Worm (Caenorhabditis elegans) whole organism, late embryonic: ENCODE measurements around the gene srw-137.
"Not testable (repeated sequence)": the region's sequence is repeated elsewhere in the genome, so short reads cannot be mapped to it uniquely, and the experiment has no call there.

Experiments used
- F13H6.1 ChIP-seq: sonication (generic microtip); optimal IDR thresholded peaks from 2 replicates; lab custom pipeline; 2016; ENCODE audit warnings: missing genetic modification characterization, missing compliant biosample characterization
- K02D7.2 ChIP-seq: sonication (generic microtip); optimal IDR thresholded peaks from 2 replicates; lab custom pipeline; 2017; ENCODE audit warnings: mild to moderate bottlenecking, missing genetic modification characterization, missing compliant biosample characterization
- ahr-1 ChIP-seq: sonication (generic microtip); optimal IDR thresholded peaks from 2 replicates; lab custom pipeline; 2016; ENCODE audit warnings: missing genetic modification characterization, missing compliant biosample characterization
- ceh-14 ChIP-seq: sonication (generic microtip); optimal IDR thresholded peaks from 2 replicates; lab custom pipeline; 2016; ENCODE audit warnings: missing genotype, missing genetic modification characterization, missing compliant biosample characterization
- ceh-18 ChIP-seq: sonication (generic microtip); optimal IDR thresholded peaks from 2 replicates; lab custom pipeline; 2016; ENCODE audit warnings: missing genetic modification characterization, missing compliant biosample characterization
- ceh-19 ChIP-seq: fragments of 200-800 bp; sonication (Bioruptor generic); optimal IDR thresholded peaks from 2 replicates; lab custom pipeline; 2018; ENCODE audit warnings: mild to moderate bottlenecking, missing genetic modification characterization, missing compliant biosample characterization
- ceh-22 ChIP-seq: sonication (generic microtip); optimal IDR thresholded peaks from 2 replicates; lab custom pipeline; 2017; ENCODE audit warnings: missing biosample characterization, missing genetic modification characterization
- ceh-31 ChIP-seq: sonication (generic microtip); optimal IDR thresholded peaks from 2 replicates; lab custom pipeline; 2016; ENCODE audit warnings: missing genetic modification characterization, missing compliant biosample characterization
- ceh-34 ChIP-seq: sonication (generic microtip); optimal IDR thresholded peaks from 2 replicates; lab custom pipeline; 2016; ENCODE audit warnings: mild to moderate bottlenecking, missing genetic modification characterization, missing compliant biosample characterization
- ceh-48 ChIP-seq: sonication (generic microtip); optimal IDR thresholded peaks from 2 replicates; lab custom pipeline; 2016; ENCODE audit warnings: missing genetic modification characterization, inconsistent platforms, missing compliant biosample characterization
- ceh-6 ChIP-seq: fragments of 200-800 bp; sonication (Bioruptor generic); optimal IDR thresholded peaks from 2 replicates; lab custom pipeline; 2018; ENCODE audit warnings: mild to moderate bottlenecking, missing genetic modification characterization, missing compliant biosample characterization
- ceh-9 ChIP-seq: sonication (generic microtip); optimal IDR thresholded peaks from 2 replicates; lab custom pipeline; 2016; ENCODE audit warnings: mild to moderate bottlenecking, missing genetic modification characterization, inconsistent platforms, missing compliant biosample characterization
- dve-1 ChIP-seq: sonication (generic microtip); optimal IDR thresholded peaks from 2 replicates; lab custom pipeline; 2017; ENCODE audit warnings: antibody characterized with exemption, mild to moderate bottlenecking, missing genetic modification characterization, missing compliant biosample characterization
- elt-4 ChIP-seq: sonication (generic microtip); optimal IDR thresholded peaks from 2 replicates; lab custom pipeline; 2016; ENCODE audit warnings: missing genetic modification characterization, missing compliant biosample characterization
- fax-1 ChIP-seq: sonication (generic microtip); optimal IDR thresholded peaks from 2 replicates; lab custom pipeline; 2016; ENCODE audit warnings: missing genotype, missing genetic modification characterization, missing compliant biosample characterization
- fkh-10 ChIP-seq: fragments of 150-350 bp; optimal IDR thresholded peaks from 2 replicates; lab custom pipeline; 2014; ENCODE audit warnings: missing biosample characterization, missing genetic modification reagents, missing genetic modification characterization
- hlh-15 ChIP-seq: sonication (generic microtip); optimal IDR thresholded peaks from 2 replicates; lab custom pipeline; 2016; ENCODE audit warnings: missing genetic modification characterization, missing compliant biosample characterization
- hlh-8 ChIP-seq: sonication (generic microtip); optimal IDR thresholded peaks from 2 replicates; lab custom pipeline; 2016; ENCODE audit warnings: missing genotype, missing genetic modification characterization, missing compliant biosample characterization
- lim-6 ChIP-seq: sonication (generic microtip); optimal IDR thresholded peaks from 2 replicates; lab custom pipeline; 2016; ENCODE audit warnings: missing genetic modification characterization, missing compliant biosample characterization
- madf-2 ChIP-seq: sonication (generic microtip); optimal IDR thresholded peaks from 2 replicates; lab custom pipeline; 2017; ENCODE audit warnings: missing genetic modification characterization, missing compliant biosample characterization
- nhr-11 ChIP-seq: fragments of 150-350 bp; optimal IDR thresholded peaks from 2 replicates; lab custom pipeline; 2014; ENCODE audit warnings: missing biosample characterization, missing genetic modification characterization
- npax-4 ChIP-seq: sonication (generic microtip); optimal IDR thresholded peaks from 2 replicates; lab custom pipeline; 2016; ENCODE audit warnings: missing genetic modification characterization, missing compliant biosample characterization
- pag-3 ChIP-seq: sonication (generic microtip); optimal IDR thresholded peaks from 2 replicates; lab custom pipeline; 2016; ENCODE audit warnings: missing compliant biosample characterization, missing genetic modification characterization, borderline replicate concordance
- ref-2 ChIP-seq: sonication (generic microtip); optimal IDR thresholded peaks from 2 replicates; lab custom pipeline; 2016; ENCODE audit warnings: missing genetic modification characterization, missing compliant biosample characterization
- rnt-1 ChIP-seq: sonication (generic microtip); optimal IDR thresholded peaks from 2 replicates; lab custom pipeline; 2016; ENCODE audit warnings: missing genetic modification characterization, missing compliant biosample characterization
- sdc-2 ChIP-seq: sonication (generic microtip); optimal IDR thresholded peaks from 2 replicates; lab custom pipeline; 2016; ENCODE audit warnings: missing genotype, missing genetic modification characterization, missing compliant biosample characterization
- sox-2 ChIP-seq: fragments of 200-800 bp; sonication (Bioruptor generic); IDR thresholded peaks from 2 replicates; pipeline ENCODE4 v1.3.6; 2022; ENCODE audit warnings: missing genetic modification reagents, missing genetic modification characterization, missing compliant biosample characterization
- sox-4 ChIP-seq: sonication (generic microtip); optimal IDR thresholded peaks from 2 replicates; lab custom pipeline; 2017; ENCODE audit warnings: mild to moderate bottlenecking, missing genetic modification characterization, inconsistent platforms, missing compliant biosample characterization
- syd-9 ChIP-seq: sonication (generic microtip); optimal IDR thresholded peaks from 2 replicates; lab custom pipeline; 2016; ENCODE audit warnings: mild to moderate bottlenecking, missing genetic modification characterization, moderate library complexity, missing compliant biosample characterization
- tbx-2 ChIP-seq: sonication (generic microtip); optimal IDR thresholded peaks from 2 replicates; lab custom pipeline; 2016; ENCODE audit warnings: missing genetic modification characterization, missing compliant biosample characterization
- tbx-7 ChIP-seq: sonication (generic microtip); optimal IDR thresholded peaks from 2 replicates; lab custom pipeline; 2016; ENCODE audit warnings: missing genotype, missing genetic modification characterization, missing compliant biosample characterization
- unc-3 ChIP-seq, 2 experiments: fragments of 200-800 bp in 1 of 2; sonication (Bioruptor generic) in 1 of 2; sonication (generic microtip) in 1 of 2; conservative IDR thresholded peaks in 1 of 2; optimal IDR thresholded peaks in 1 of 2; 2 replicates each; pipeline versions ENCODE4 v1.3.6 to Lab custom; 2016 to 2022; ENCODE audit warnings: missing compliant biosample characterization in 2 of 2, missing genetic modification characterization in 2 of 2, missing genetic modification reagents in 1 of 2
- unc-42 ChIP-seq: sonication (generic microtip); optimal IDR thresholded peaks from 2 replicates; lab custom pipeline; 2016; ENCODE audit warnings: missing genotype, missing genetic modification characterization, missing compliant biosample characterization
- unc-55 ChIP-seq: sonication (generic microtip); optimal IDR thresholded peaks from 2 replicates; lab custom pipeline; 2017; ENCODE audit warnings: missing biosample characterization, missing genetic modification reagents, missing genetic modification characterization
- zip-5 ChIP-seq: sonication (generic microtip); optimal IDR thresholded peaks from 2 replicates; lab custom pipeline; 2016; ENCODE audit warnings: missing genetic modification characterization, missing compliant biosample characterization

The srw-137 gene

DNA sequence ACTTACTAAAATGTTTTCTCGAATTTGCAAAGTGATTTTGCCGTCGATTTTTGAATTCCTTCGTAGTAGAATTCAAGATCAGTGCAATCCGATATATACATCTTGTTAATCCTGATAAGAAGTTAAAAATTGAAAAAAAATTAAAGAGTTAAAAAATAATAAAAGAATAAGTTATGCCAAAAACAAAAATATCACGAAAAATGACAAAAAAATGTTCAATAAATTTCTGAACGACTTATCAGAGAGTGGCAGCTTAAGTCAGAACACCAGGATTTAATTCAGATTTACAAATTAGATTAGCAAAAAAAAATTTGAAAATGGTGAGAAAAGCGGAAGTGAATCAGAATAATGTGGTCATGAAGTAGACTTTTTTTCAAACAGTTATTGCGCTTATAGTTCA, 31.5 kb upstream of the srw-137 start, which contains the start of gene srw-123:
srw-123 (minus strand) TSS at position 101 of the 400 bp plus-strand sequence.
- TF ChIP-seq tbx-2, nhr-11, ceh-18 (tag; lab: Kevin White, UChicago): not testable (repeated sequence)
- TF ChIP-seq, all 69 proteins: peak for 0; not testable (repeated sequence) for 69

DNA sequence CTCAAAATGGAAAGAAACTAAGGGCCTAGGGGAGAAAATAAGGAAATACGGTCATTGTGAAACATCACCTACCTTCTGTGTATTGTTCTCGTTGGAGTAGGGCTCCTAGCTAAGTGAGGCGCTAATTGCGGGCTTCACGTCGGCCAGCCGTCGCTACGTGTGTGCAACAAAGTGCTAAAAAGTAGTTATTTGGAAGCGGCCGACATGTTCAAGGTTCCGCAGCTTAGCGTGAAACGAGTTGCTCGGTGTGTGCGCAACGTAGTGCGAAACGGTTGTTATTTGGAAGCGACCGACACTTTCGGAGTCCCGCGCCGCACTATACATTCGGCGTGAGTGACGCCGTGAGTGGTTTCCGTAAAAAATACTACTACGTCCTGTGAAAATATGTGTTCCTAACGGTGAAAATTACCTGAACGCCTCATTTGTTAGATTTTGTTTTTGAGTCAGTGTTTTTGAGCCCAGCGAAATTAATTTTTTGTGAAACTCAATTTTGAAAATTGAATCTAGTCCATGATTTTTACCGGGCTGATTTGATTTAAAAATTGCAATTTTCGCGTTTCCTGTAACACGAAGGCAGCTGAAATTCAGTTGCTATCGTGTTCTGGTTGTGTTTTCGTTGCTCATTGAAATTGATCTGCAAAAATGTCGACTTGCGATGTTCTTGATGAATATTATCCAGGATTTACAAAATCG, 27.7 kb upstream of the srw-137 start, which contains the start of gene srw-129:
srw-129 (plus strand) TSS at position 643 of the 693 bp plus-strand sequence.
- TF ChIP-seq fax-1 (no peak), unc-42 (tag; lab: Kevin White, UChicago) (no peak), dve-1 (no peak), rnt-1 (no peak), tbx-7 (tag; lab: Kevin White, UChicago) (no peak), syd-9 (tag; lab: Kevin White, UChicago) (no peak), zip-5 (no peak), elt-4 (tag; lab: Kevin White, UChicago) (no peak), hlh-15 (tag; lab: Kevin White, UChicago) (no peak), F13H6.1 (tag; lab: Kevin White, UChicago) (no peak), K02D7.2 (no peak), sox-2 (GFP tag; lab: Robert Waterston, UW) (no peak), npax-4 (tag; lab: Kevin White, UChicago) (no peak), unc-3 (GFP tag; conservative IDR thresholded peaks at IDR 0.05; lab: Robert Waterston, UW) (no peak), unc-3 (tag; optimal IDR thresholded peaks at IDR 0.05; lab: Kevin White, UChicago) (no peak), ceh-34 (tag; lab: Kevin White, UChicago) (no peak), pag-3 (tag; lab: Kevin White, UChicago) (no peak)
- TF ChIP-seq, all 69 proteins: peak for 0

- no peak for TF ChIP-seq ceh-14 (tag; lab: Kevin White, UChicago)
- no peak for TF ChIP-seq elt-4 (tag; lab: Kevin White, UChicago)
- TF ChIP-seq ref-2 (tag; lab: Kevin White, UChicago) = no peak
- no peak for TF ChIP-seq rnt-1
- TF ChIP-seq fkh-10 (GFP tag; lab: Kevin White, UChicago) = no peak
- no peak for TF ChIP-seq madf-2
- no peak for TF ChIP-seq unc-55 (GFP tag; lab: Kevin White, UChicago)
- no peak for TF ChIP-seq unc-3 (GFP tag; conservative IDR thresholded peaks at IDR 0.05; lab: Robert Waterston, UW)
- no peak for TF ChIP-seq unc-3 (tag; optimal IDR thresholded peaks at IDR 0.05; lab: Kevin White, UChicago)
- no peak for TF ChIP-seq ceh-6
- no peak for TF ChIP-seq ahr-1
- no peak for TF ChIP-seq lim-6 (tag; lab: Kevin White, UChicago)
- TF ChIP-seq ceh-22 = no peak
Observed at ce11 chrV:2964786-2965185, 21.0 kb upstream of the srw-137 start, which contains the start of gene srh-88. Gene srh-88 (minus strand): TSS chrV:2964886.

DNA sequence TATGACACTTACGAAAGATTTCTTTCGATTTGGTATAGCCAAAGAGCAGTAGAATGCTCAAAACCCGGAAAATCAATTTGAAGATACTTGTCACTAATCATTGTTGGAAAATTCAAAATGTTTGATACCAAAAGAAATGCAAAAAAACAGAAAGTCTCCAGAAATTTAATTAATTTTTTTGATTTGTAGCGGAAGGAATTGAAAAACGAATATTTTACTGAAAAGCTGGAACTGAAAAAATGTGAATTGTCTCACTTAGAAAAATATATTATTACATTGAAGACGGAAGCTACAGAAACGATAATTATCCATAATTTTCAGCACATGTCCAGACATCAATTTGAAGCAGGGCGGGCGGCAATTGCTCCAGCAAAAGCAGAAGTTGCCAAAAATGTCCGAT, 19.2 kb upstream of the srw-137 start, which contains the start of gene srw-138:
srw-138 (minus strand) TSS at position 101 of the 400 bp plus-strand sequence.
- no peak for TF ChIP-seq sox-4 (tag; lab: Kevin White, UChicago)

DNA sequence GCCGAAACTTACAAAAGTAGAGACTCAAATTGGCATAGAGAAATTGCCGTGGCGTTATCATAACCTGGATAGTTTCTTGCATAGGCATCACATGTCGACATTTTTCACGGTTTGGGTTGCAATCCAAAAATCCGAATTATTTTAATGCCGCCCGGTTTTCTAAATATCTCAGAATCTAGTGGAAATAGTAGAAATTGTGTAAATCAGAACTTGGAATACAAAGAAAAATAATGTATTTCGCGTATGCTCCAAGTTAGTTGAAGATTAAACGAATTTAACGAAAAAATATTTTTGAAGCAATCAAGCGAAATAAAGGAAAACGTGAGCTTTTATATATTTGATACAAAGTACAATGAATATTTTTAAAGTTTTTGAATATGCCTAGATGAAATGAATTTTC, 17.1 kb upstream of the srw-137 start, which contains the start of gene srw-144:
srw-144 (minus strand) TSS at position 101 of the 400 bp plus-strand sequence.
- TF ChIP-seq unc-42 (tag; lab: Kevin White, UChicago) (no peak), hlh-8 (tag; lab: Kevin White, UChicago) (no peak), ceh-31 (tag; lab: Kevin White, UChicago) (no peak), ceh-48 (tag; lab: Kevin White, UChicago) (no peak), elt-4 (tag; lab: Kevin White, UChicago) (no peak), tbx-2 (tag; lab: Kevin White, UChicago) (no peak), ceh-19 (GFP tag; lab: Kevin White, UChicago) (no peak), madf-2 (no peak), ceh-9 (tag; lab: Kevin White, UChicago) (no peak), sdc-2 (tag; lab: Kevin White, UChicago) (no peak), pag-3 (tag; lab: Kevin White, UChicago) (no peak), nhr-11 (tag; lab: Kevin White, UChicago) (no peak)
